Worm (Caenorhabditis elegans) whole organism, young adult: ENCODE measurements around the gene K08H10.10.
A peak's percentile ranks its signal among the peaks of the same experiment; 100 is the strongest.

Source experiments
- D2030.7 ChIP-seq: fragments of 200-800 bp; sonication (Bioruptor generic); IDR thresholded peaks from 2 replicates; pipeline ENCODE4 v1.3.6; 2022; ENCODE audit warnings: missing genetic modification reagents, missing genetic modification characterization, missing compliant biosample characterization
- F22D6.2 ChIP-seq: sonication (generic microtip); optimal IDR thresholded peaks from 2 replicates; lab custom pipeline; 2016; ENCODE audit warnings: mild to moderate bottlenecking, missing genetic modification characterization, missing compliant biosample characterization
- F57A8.1 ChIP-seq: fragments of 200-800 bp; sonication (Bioruptor generic); optimal IDR thresholded peaks from 2 replicates; lab custom pipeline; 2018; ENCODE audit warnings: mild to moderate bottlenecking, missing genetic modification characterization, moderate library complexity, missing compliant biosample characterization
- K12H6.12 ChIP-seq: fragments of 200-800 bp; sonication (Bioruptor generic); optimal IDR thresholded peaks from 2 replicates; lab custom pipeline; 2018; ENCODE audit warnings: mild to moderate bottlenecking, missing genetic modification characterization, missing compliant biosample characterization
- Y53F4B.3 ChIP-seq: fragments of 200-800 bp; sonication (Bioruptor generic); IDR thresholded peaks from 2 replicates; pipeline ENCODE4 v1.3.6; 2022; ENCODE audit warnings: missing genetic modification reagents, missing genetic modification characterization, missing compliant biosample characterization
- ZK185.1 ChIP-seq: sonication (generic microtip); optimal IDR thresholded peaks from 2 replicates; lab custom pipeline; 2016; ENCODE audit warnings: mild to moderate bottlenecking, missing genetic modification characterization, missing compliant biosample characterization; ENCODE audit not compliant: poor library complexity, severe bottlenecking
- aptf-2 ChIP-seq: fragments of 200-800 bp; sonication (Bioruptor generic); conservative IDR thresholded peaks from 2 replicates; pipeline ENCODE4 v1.3.6; 2022; ENCODE audit warnings: missing genetic modification reagents, missing genetic modification characterization, missing compliant biosample characterization
- athp-1 ChIP-seq: sonication (generic microtip); optimal IDR thresholded peaks from 2 replicates; lab custom pipeline; 2017; ENCODE audit warnings: mild to moderate bottlenecking, missing genetic modification characterization, missing compliant biosample characterization
- bed-1 ChIP-seq: fragments of 200-800 bp; sonication (Bioruptor generic); IDR thresholded peaks from 2 replicates; pipeline ENCODE4 v1.3.6; 2022; ENCODE audit warnings: missing genetic modification reagents, missing genetic modification characterization, missing compliant biosample characterization
- cebp-1 ChIP-seq, 2 experiments: fragments of 200-800 bp in 1 of 2; sonication (Bioruptor generic) in 1 of 2; sonication (generic microtip) in 1 of 2; IDR thresholded peaks in 1 of 2; optimal IDR thresholded peaks in 1 of 2; 2 replicates each; pipeline versions ENCODE4 v1.3.6 to Lab custom; 2017 to 2022; ENCODE audit warnings: missing compliant biosample characterization in 2 of 2, missing genetic modification characterization in 2 of 2, mild to moderate bottlenecking in 1 of 2, missing genetic modification reagents in 1 of 2, moderate library complexity in 1 of 2
- cebp-2 ChIP-seq: fragments of 200-800 bp; sonication (Bioruptor generic); IDR thresholded peaks from 2 replicates; pipeline ENCODE4 v1.3.6; 2022; ENCODE audit warnings: missing genetic modification characterization, missing compliant biosample characterization
- ceh-40 ChIP-seq: fragments of 200-800 bp; sonication (Bioruptor generic); IDR thresholded peaks from 2 replicates; pipeline ENCODE4 v1.3.6; 2022; ENCODE audit warnings: missing genetic modification characterization, missing compliant biosample characterization
- ceh-91 ChIP-seq: fragments of 200-800 bp; sonication (Bioruptor generic); IDR thresholded peaks from 2 replicates; pipeline ENCODE4 v1.3.6; 2022; ENCODE audit warnings: missing genetic modification reagents, missing genetic modification characterization, missing compliant biosample characterization
- chd-7 ChIP-seq: sonication (generic microtip); optimal IDR thresholded peaks from 2 replicates; lab custom pipeline; 2016; ENCODE audit warnings: mild to moderate bottlenecking, missing genetic modification characterization, moderate library complexity, missing compliant biosample characterization
- efl-1 ChIP-seq: fragments of 150-350 bp; optimal IDR thresholded peaks from 2 replicates; lab custom pipeline; 2014; ENCODE audit warnings: missing biosample characterization, missing genetic modification reagents, missing genetic modification characterization
- ekl-4 ChIP-seq: fragments of 200-800 bp; sonication (Bioruptor generic); IDR thresholded peaks from 2 replicates; pipeline ENCODE4 v1.3.6; 2022; ENCODE audit warnings: missing genetic modification reagents, missing genetic modification characterization, missing compliant biosample characterization
- gei-17 ChIP-seq: fragments of 200-800 bp; sonication (Bioruptor generic); optimal IDR thresholded peaks from 2 replicates; lab custom pipeline; 2018; ENCODE audit warnings: mild to moderate bottlenecking, missing genetic modification characterization, missing compliant biosample characterization
- him-1 ChIP-seq: sonication (generic microtip); optimal IDR thresholded peaks from 2 replicates; lab custom pipeline; 2016; ENCODE audit warnings: missing genotype, missing genetic modification reagents, missing genetic modification characterization, missing compliant biosample characterization
- hlh-12 ChIP-seq: sonication (generic microtip); optimal IDR thresholded peaks from 2 replicates; lab custom pipeline; 2016; ENCODE audit warnings: missing genetic modification characterization, missing compliant biosample characterization
- hsf-1 ChIP-seq: fragments of 200-800 bp; sonication (Bioruptor generic); IDR thresholded peaks from 2 replicates; pipeline ENCODE4 v1.3.6; 2022; ENCODE audit warnings: missing genetic modification reagents, missing genetic modification characterization, missing compliant biosample characterization
- lsl-1 ChIP-seq: fragments of 200-800 bp; sonication (Bioruptor generic); optimal IDR thresholded peaks from 2 replicates; lab custom pipeline; 2018; ENCODE audit warnings: mild to moderate bottlenecking, missing genetic modification characterization, moderate library complexity, missing compliant biosample characterization
- madf-8 ChIP-seq: fragments of 200-800 bp; sonication (Bioruptor generic); conservative IDR thresholded peaks from 2 replicates; pipeline ENCODE4 v1.3.6; 2022; ENCODE audit warnings: missing genetic modification reagents, missing genetic modification characterization, missing compliant biosample characterization
- mxl-1 ChIP-seq: sonication (generic microtip); optimal IDR thresholded peaks from 2 replicates; lab custom pipeline; 2016; ENCODE audit warnings: missing genetic modification characterization, missing compliant biosample characterization
- nhr-27 ChIP-seq: fragments of 200-800 bp; sonication (Bioruptor generic); optimal IDR thresholded peaks from 2 replicates; lab custom pipeline; 2018; ENCODE audit warnings: mild to moderate bottlenecking, missing genetic modification characterization, moderate library complexity, missing compliant biosample characterization
- pha-4 ChIP-seq: fragments of 150-350 bp; sonication (generic microtip); optimal IDR thresholded peaks from 2 replicates; lab custom pipeline; 2014; ENCODE audit warnings: missing biosample characterization, missing genetic modification reagents, missing genetic modification characterization
- rec-8 ChIP-seq, 2 experiments: sonication (generic microtip); optimal IDR thresholded peaks; 2 replicates each; lab custom pipeline; 2016; ENCODE audit warnings: mild to moderate bottlenecking in 2 of 2, missing genetic modification characterization in 2 of 2, missing genetic modification reagents in 2 of 2, missing genotype in 2 of 2, missing biosample characterization in 1 of 2, missing compliant biosample characterization in 1 of 2, moderate library complexity in 1 of 2
- snpc-1.3 ChIP-seq: sonication (generic microtip); optimal IDR thresholded peaks from 2 replicates; lab custom pipeline; 2017; ENCODE audit warnings: missing genetic modification characterization, mild to moderate bottlenecking, missing compliant biosample characterization, antibody characterized with exemption, moderate library complexity, missing genotype, missing genetic modification reagents; ENCODE audit not compliant: insufficient read depth
- snpc-4 ChIP-seq, 5 experiments: fragments of 150-350 bp in 1 of 5; sonication (generic microtip) in 4 of 5; optimal IDR thresholded peaks; 2 replicates each; lab custom pipeline; 2014 to 2018; ENCODE audit warnings: missing genetic modification characterization in 5 of 5, missing biosample characterization in 3 of 5, antibody characterized with exemption in 2 of 5, mild to moderate bottlenecking in 2 of 5, missing compliant biosample characterization in 2 of 5, missing genotype in 2 of 5, moderate library complexity in 2 of 5, missing genetic modification reagents in 1 of 5
- unc-130 ChIP-seq: sonication (generic microtip); optimal IDR thresholded peaks from 2 replicates; lab custom pipeline; 2016; ENCODE audit warnings: missing genetic modification reagents, missing genetic modification characterization, missing compliant biosample characterization
- zfh-2 ChIP-seq: fragments of 200-800 bp; sonication (Bioruptor generic); conservative IDR thresholded peaks from 2 replicates; pipeline ENCODE4 v1.3.6; 2022; ENCODE audit warnings: missing genetic modification reagents, missing genetic modification characterization, missing compliant biosample characterization
- ztf-18 ChIP-seq: sonication (generic microtip); optimal IDR thresholded peaks from 2 replicates; lab custom pipeline; 2016; ENCODE audit warnings: missing genotype, mild to moderate bottlenecking, missing genetic modification characterization, missing compliant biosample characterization
- ztf-25 ChIP-seq: fragments of 200-800 bp; sonication (Bioruptor generic); IDR thresholded peaks from 2 replicates; pipeline ENCODE4 v1.3.6; 2022; ENCODE audit warnings: missing genetic modification reagents, missing genetic modification characterization, missing compliant biosample characterization

The K08H10.10 gene

ce11 chrV:9962394-9962793 lies 38.5 kb upstream of the K08H10.10 start, which contains the start of gene madf-4:
TSS of gene madf-4 (minus strand) at chrV:9962494.
- no peak for TF ChIP-seq zfh-2 (GFP tag; lab: Robert Waterston, UW)
- no peak for TF ChIP-seq Y53F4B.3
- TF ChIP-seq nhr-27 (tag; lab: Kevin White, UChicago), result no peak
- no peak for TF ChIP-seq madf-8
- no peak for TF ChIP-seq ztf-18 (tag; lab: Kevin White, UChicago)
- TF ChIP-seq rec-8 (tag; optimal IDR thresholded peaks at IDR 0.05; lab: Kevin White, UChicago), result no peak

- TF ChIP-seq ztf-18 (tag; lab: Kevin White, UChicago), result no peak
- no peak for TF ChIP-seq unc-130
- no peak for TF ChIP-seq bed-1 (GFP tag; lab: Robert Waterston, UW)
- peak; percentile 57 for TF ChIP-seq zfh-2 (GFP tag; lab: Robert Waterston, UW)
- TF ChIP-seq snpc-1.3 (tag; lab: Kevin White, UChicago), result no peak
- TF ChIP-seq athp-1 (tag; lab: Kevin White, UChicago), result no peak
- no peak for TF ChIP-seq K12H6.12 (tag; lab: Kevin White, UChicago)
- no peak for TF ChIP-seq F57A8.1 (GFP tag; lab: Kevin White, UChicago)
Measured at ce11 chrV:9962916-9963315, 37.9 kb upstream of the K08H10.10 start.

ce11 chrV:9964152-9964785 lies 36.6 kb upstream of the K08H10.10 start:
- TF ChIP-seq Y53F4B.3 (no peak), ztf-25 (GFP tag; lab: Robert Waterston, UW) (no peak), ZK185.1 (tag; lab: Kevin White, UChicago) (no peak), cebp-1 (GFP tag; IDR thresholded peaks at IDR 0.05; lab: Robert Waterston, UW) (no peak), cebp-1 (tag; optimal IDR thresholded peaks at IDR 0.05; lab: Kevin White, UChicago) (peak; percentile 3), ceh-91 (no peak), zfh-2 (GFP tag; lab: Robert Waterston, UW) (peak; percentile 83), rec-8 (tag; optimal IDR thresholded peaks at IDR 0.05; lab: Kevin White, UChicago) (no peak), him-1 (tag; lab: Kevin White, UChicago) (no peak), bed-1 (GFP tag; lab: Robert Waterston, UW) (no peak), hsf-1 (GFP tag; lab: Robert Waterston, UW) (0 out of 2 replicates have a peak, but pooled peaks have one; percentile 33), mxl-1 (tag; lab: Kevin White, UChicago) (no peak), chd-7 (tag; lab: Kevin White, UChicago) (no peak), ekl-4 (GFP tag; lab: Robert Waterston, UW) (no peak), snpc-4 (GFP tag; optimal IDR thresholded peaks at IDR 0.05; lab: Kevin White, UChicago) (no peak), snpc-4 (tag; optimal IDR thresholded peaks at IDR 0.05; lab: Kevin White, UChicago) (no peak), F22D6.2 (no peak), ceh-40 (GFP tag; lab: Robert Waterston, UW) (no peak), efl-1 (GFP tag; lab: Kevin White, UChicago) (no peak), aptf-2 (GFP tag; lab: Robert Waterston, UW) (no peak), D2030.7 (no peak), lsl-1 (GFP tag; lab: Kevin White, UChicago) (no peak), K12H6.12 (tag; lab: Kevin White, UChicago) (peak; percentile 9), hlh-12 (no peak), gei-17 (GFP tag; lab: Kevin White, UChicago) (no peak), cebp-2 (GFP tag; lab: Robert Waterston, UW) (no peak), pha-4 (no peak)
